Fruit fly (Drosophila melanogaster) whole organism, embryonic: Measurements from ENCODE around the gene Rcd2.

Experiments
- CG10654 ChIP-seq: fragments of 200-800 bp; sonication (Bioruptor generic); optimal IDR thresholded peaks from 2 replicates; lab custom pipeline; 2016; ENCODE audit warnings: missing biosample characterization, missing genetic modification characterization
- Hr78 ChIP-seq, 2 experiments: fragments of 200-800 bp in 1 of 2; fragments of >200 bp in 1 of 2; sonication (Bioruptor generic) in 1 of 2; optimal IDR thresholded peaks; 2 replicates each; lab custom pipeline; 2017 to 2019; ENCODE audit warnings: missing biosample characterization in 2 of 2, missing genetic modification characterization in 2 of 2, mild to moderate bottlenecking in 1 of 2, moderate library complexity in 1 of 2
- fd102C ChIP-seq: fragments of 200-800 bp; sonication (Bioruptor generic); optimal IDR thresholded peaks from 2 replicates; lab custom pipeline; 2018; ENCODE audit warnings: missing biosample characterization, mild to moderate bottlenecking, missing genetic modification characterization, moderate library complexity
- h ChIP-seq: fragments of >200 bp; optimal IDR thresholded peaks from 2 replicates; lab custom pipeline; 2017
- pho ChIP-seq: fragments of 200-800 bp; sonication (Bioruptor generic); optimal IDR thresholded peaks from 2 replicates; lab custom pipeline; 2016; ENCODE audit warnings: missing biosample characterization, missing genetic modification characterization
- psq ChIP-seq: fragments of 200-800 bp; sonication (Bioruptor generic); optimal IDR thresholded peaks from 2 replicates; lab custom pipeline; 2017; ENCODE audit warnings: missing biosample characterization, missing genetic modification characterization
- run ChIP-seq: fragments of 200-800 bp; sonication (Bioruptor generic); optimal IDR thresholded peaks from 3 replicates; lab custom pipeline; 2018; ENCODE audit warnings: missing biosample characterization, mild to moderate bottlenecking, missing genetic modification characterization
- schlank ChIP-seq: fragments of 200-800 bp; sonication (Bioruptor generic); optimal IDR thresholded peaks from 2 replicates; lab custom pipeline; 2018; ENCODE audit warnings: missing biosample characterization, mild to moderate bottlenecking, missing genetic modification characterization
- twi ChIP-seq: fragments of 200-800 bp; optimal IDR thresholded peaks from 2 replicates; lab custom pipeline; 2019; ENCODE audit warnings: missing biosample characterization, mild to moderate bottlenecking, missing genetic modification characterization, moderate library complexity

DNA sequence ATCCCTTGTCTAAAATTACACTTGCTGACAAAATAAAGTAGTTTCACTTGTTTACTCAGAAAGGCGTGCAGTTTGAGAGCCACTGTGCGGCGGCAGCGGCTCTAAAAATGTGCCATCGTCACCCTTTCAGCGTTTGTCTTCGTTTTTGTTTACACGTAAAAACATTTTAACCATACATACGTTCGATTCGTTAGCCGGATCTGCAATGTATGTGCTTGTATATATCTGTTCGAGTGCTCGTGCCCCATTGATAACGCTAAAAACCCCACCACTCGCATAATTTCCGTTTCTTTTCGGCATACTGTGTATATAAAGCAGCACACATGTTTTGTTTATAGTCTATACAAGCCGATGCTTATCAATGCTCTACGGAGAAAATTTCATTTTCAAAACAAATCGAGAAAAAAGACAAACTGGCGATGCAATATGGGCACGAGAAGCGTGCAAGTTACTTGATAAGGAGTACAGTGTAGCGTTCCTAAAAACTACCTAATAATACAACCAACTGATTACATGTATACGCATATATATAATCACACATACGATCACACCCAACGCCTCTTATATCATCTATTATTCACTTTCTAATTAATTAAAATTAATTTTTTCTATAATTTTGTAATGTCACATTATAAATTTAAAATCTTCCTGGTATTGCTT, 23.6 kb downstream of the Rcd2 start:
- TF ChIP-seq run (tag; lab: Kevin White, UChicago) (peak; percentile 30), fd102C (GFP tag; lab: Kevin White, UChicago) (no peak), psq (GFP tag; lab: Kevin White, UChicago) (no peak), pho (GFP tag; lab: Kevin White, UChicago) (no peak), h (lab: Kevin White, UChicago) (no peak), twi (tag; lab: Kevin White, UChicago) (peak; percentile 83), CG10654 (GFP tag; lab: Kevin White, UChicago) (no peak), schlank (tag; lab: Kevin White, UChicago) (no peak), Hr78 (GFP tag; optimal IDR thresholded peaks at IDR 0.05; lab: Kevin White, UChicago) (no peak)
